Worm (Caenorhabditis elegans) whole organism, L4/young adult: Measurements from ENCODE around the gene unc-119.

ENCODE experiments used
- W03F9.2 ChIP-seq: fragments of 150-350 bp; optimal IDR thresholded peaks from 2 replicates; lab custom pipeline; 2014; ENCODE audit warnings: missing biosample characterization, missing genetic modification characterization
- dao-5 ChIP-seq: sonication (generic microtip); optimal IDR thresholded peaks from 2 replicates; lab custom pipeline; 2016; ENCODE audit warnings: missing genotype, missing genetic modification characterization, moderate library complexity, missing compliant biosample characterization
- him-1 ChIP-seq: sonication (generic microtip); optimal IDR thresholded peaks from 2 replicates; lab custom pipeline; 2016; ENCODE audit warnings: missing genotype, missing genetic modification reagents, missing genetic modification characterization, missing compliant biosample characterization

The unc-119 gene

DNA sequence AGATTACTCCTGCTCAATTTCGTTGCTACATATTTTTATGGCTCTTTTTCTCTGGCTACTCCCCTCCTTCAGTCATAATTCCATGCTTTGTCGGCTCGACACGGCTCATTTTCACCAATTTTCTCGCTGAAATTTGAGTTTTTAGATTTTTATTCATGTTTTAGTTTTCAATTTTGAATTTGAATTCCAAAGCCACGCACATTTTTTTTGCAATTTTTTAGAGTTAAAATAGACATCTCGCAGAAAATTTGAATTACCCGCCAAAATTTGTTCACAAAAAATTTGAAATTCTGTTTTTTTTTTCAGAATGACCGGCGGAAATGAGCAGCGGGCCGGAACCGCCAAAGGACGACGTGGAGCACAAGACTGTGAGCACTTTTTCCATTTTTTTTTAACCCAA is at the start of gene unc-119:
Gene unc-119, plus strand, starts transcription at position 301 of the 400 bp plus-strand sequence.
- no peak for TF ChIP-seq W03F9.2 (tag; lab: Kevin White, UChicago)
- TF ChIP-seq him-1 (tag; lab: Kevin White, UChicago) = no peak
- no peak for TF ChIP-seq dao-5 (tag; lab: Kevin White, UChicago)

DNA sequence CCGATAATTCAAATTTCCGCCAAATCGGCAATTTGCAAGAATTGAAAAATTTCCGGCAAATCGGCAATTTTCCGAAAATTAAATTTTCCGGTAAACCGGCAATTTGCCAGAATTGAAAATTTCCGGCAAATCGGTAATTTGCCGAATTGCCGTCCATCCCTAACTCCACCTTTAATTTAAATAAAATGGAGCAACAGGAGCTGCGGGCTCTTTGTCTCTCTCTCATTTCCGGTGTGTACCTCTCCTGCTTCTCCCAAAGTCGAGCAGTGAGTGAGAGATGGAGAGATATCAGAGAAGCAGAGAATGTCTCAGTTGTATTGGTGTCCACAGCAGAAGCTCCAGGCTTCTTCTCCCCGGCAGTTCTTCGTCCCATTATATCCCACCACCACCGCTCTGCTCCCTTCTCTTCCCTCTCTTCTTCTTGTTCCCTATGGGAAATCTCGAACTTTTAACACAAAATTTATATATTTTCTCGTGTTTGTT is 47.0 kb upstream of the unc-119 start, which contains the start of gene Y39A1C.1:
Gene Y39A1C.1, plus strand, starts transcription at position 51 of the 483 bp plus-strand sequence.
- TF ChIP-seq him-1 (tag; lab: Kevin White, UChicago) (no peak), W03F9.2 (tag; lab: Kevin White, UChicago) (no peak), dao-5 (tag; lab: Kevin White, UChicago) (no peak)

DNA sequence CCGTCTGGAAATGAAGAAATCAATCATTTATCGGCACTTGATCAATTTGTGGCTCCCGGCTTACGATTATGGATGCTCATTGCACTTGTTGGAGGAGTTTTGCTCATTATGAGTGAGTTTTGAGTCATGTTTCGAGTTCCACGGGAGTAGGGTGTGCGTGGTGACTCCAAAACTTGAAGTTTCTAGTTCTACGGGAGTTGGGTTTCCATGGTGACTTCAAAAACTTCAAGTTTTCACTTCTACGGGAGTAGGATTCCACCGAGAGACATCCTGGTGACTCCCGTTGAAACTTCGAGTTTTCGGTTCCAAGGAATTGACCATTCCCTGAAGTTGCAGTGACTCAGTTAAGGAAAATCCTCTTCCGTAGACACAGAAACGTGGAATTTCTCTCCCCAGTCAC is 45.6 kb upstream of the unc-119 start:
- no peak for TF ChIP-seq W03F9.2 (tag; lab: Kevin White, UChicago)
- no peak for TF ChIP-seq dao-5 (tag; lab: Kevin White, UChicago)
- no peak for TF ChIP-seq him-1 (tag; lab: Kevin White, UChicago)

DNA sequence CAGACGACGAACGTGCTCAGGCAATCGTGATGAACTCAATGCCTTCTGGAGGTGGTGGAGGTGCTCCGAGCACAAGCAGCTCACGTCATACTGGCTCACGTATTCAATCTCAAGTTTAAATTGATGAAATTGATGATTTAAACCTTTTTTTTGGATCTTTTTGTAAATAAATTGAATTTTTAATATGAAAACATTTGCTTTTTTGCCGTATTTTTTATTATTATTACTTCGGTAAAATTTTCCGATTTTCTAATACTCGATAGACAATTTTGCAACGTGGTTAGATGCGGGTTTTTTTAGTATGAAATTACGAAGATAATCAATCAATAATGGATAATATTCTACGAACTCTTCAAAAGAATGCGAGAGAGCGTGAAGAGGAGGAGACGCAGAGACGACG is 44.5 kb upstream of the unc-119 start, which contains the start of gene oxi-1:
Gene oxi-1, plus strand, starts transcription at position 301 of the 400 bp plus-strand sequence.
- TF ChIP-seq W03F9.2 (tag; lab: Kevin White, UChicago) (no peak), him-1 (tag; lab: Kevin White, UChicago) (no peak), dao-5 (tag; lab: Kevin White, UChicago) (no peak)

DNA sequence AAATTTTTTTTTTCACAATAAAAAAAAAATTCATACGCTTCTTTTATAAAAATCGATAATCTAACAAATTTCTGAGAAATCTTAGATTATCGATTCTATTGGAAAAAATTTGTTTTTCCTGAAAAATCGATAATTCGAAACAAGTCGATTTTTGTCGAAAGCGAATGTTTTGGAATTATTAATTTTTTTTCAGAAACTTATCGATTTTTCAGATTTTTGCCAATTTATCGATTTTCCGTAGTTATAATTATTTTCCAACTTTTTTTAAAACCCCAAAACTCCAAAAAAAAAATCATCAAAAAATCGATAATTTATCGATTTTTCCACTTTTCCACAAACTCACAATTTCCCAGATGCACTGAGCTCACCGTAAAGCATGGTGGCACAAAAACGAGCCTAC is 41.1 kb upstream of the unc-119 start:
- TF ChIP-seq him-1 (tag; lab: Kevin White, UChicago) = no peak
- TF ChIP-seq W03F9.2 (tag; lab: Kevin White, UChicago) = no peak
- TF ChIP-seq dao-5 (tag; lab: Kevin White, UChicago) = no peak

DNA sequence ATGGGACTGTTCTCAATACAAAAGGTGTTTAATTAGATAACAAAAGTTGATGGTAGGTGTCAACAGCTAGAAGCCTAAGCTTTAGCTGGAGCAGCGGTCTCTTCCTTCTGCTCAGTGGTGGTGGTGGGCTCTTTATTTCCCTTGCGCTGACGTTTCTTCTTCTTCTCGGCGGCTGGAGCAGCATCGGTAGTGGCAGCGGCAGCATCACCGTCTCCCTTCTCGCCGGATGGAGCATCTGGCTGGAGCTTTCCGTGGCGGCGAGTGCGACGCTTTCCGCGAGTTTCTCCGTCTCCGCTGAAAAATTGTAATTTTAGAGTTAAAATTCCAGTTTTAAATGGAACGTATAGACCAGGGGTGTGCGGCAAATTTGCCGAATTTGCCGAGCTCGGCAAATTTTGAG is 35.4 kb upstream of the unc-119 start:
- TF ChIP-seq him-1 (tag; lab: Kevin White, UChicago) (no peak), W03F9.2 (tag; lab: Kevin White, UChicago) (no peak)

DNA sequence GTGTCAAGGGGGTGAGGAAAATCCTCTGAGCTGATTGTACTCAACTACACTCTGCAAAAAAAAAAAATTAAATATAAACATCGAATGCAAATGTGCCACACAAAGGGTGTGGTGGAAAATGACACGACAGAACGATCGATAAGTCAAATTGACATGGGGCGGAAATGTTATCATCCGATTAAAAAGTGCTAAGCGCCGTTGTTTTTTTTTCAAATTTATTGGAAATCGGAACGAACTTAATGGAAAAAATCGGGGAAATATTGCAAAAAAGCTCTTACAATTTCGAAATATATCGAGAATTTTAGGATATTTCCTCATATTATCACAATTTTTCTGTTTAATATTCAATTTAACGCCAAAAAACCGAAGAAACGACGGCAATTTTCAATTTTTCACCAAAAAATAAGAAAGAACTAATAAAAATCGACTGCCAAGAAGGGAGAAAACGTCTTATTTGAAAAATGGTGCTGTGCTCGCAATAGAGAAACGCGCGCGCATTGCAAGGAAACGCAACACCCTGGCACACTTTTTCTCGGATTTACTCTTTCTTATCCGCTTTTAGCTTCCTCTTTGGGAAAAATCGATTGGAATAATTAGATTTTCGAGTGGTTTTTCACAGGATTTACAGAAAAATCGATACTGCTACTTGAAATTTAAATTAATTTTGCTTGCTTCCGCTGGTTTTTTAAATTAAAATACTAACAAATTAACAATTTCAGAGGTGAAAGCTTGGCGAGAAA is 33.6 kb upstream of the unc-119 start, which contains the start of the genes cey-4 and vps-50:
Gene cey-4, minus strand, starts transcription at position 51 of the 740 bp plus-strand sequence.
Gene vps-50, plus strand, starts transcription at position 541 of the 740 bp plus-strand sequence.
- TF ChIP-seq dao-5 (tag; lab: Kevin White, UChicago) (no peak), W03F9.2 (tag; lab: Kevin White, UChicago) (no peak), him-1 (tag; lab: Kevin White, UChicago) (no peak)

DNA sequence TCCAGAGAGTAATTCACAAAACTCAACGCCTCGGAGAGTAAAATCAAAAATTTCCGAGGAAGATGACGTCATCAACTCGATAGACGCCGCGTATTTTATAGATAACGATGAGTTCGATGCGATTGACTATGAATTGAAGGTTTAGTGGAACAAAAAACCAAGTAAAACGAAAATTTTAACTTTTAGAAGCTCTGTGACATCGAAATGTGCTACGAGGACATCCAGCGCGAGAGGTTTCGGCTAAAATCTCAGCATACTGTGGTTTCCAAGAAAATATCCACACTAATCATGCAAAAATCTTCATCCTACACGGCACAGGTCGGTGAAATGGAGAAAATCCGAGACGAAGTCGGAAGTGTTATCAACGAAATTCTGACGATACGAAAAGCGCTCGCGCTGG is 32.8 kb upstream of the unc-119 start:
- TF ChIP-seq him-1 (tag; lab: Kevin White, UChicago) (no peak), W03F9.2 (tag; lab: Kevin White, UChicago) (no peak), dao-5 (tag; lab: Kevin White, UChicago) (no peak)

DNA sequence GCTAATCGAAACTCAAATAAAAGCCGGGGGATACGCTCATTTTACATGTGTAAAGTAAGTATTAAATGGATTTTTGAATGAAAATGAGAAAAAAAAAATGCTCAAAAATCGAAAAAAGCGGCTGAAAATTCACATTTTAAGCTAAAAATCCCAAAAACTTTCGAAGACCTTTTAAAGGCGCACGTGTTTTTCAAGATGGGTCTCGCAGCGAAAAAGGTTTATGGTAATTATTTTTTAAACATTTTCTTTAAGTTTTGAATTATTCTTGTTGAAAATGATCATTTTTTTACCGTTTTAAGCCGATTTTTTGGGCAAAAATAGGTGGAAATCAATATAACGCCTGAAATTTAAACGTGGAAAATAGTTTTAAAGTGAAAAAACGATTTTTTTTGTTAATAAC is 32.3 kb upstream of the unc-119 start:
- no peak for TF ChIP-seq W03F9.2 (tag; lab: Kevin White, UChicago)

DNA sequence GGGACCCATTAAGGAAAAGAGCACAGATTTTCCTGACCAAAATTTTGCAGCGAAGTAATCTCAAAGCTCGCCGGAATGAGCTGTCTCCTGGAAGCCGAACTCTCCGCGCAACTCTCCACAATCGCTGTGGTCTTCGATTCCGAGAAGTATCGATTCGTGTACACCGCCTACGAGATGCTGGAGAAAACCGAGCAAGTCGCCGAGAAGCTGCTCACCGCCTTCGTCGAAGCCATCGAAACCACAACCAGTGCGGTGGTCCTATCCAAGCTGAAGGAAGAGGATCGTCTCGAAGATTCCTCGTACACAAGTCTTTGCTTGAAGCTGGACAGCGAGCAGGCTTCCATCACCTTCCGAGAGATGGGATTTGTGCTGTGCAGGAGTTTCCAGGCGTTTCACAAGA is 31.6 kb upstream of the unc-119 start:
- TF ChIP-seq him-1 (tag; lab: Kevin White, UChicago) (no peak), dao-5 (tag; lab: Kevin White, UChicago) (no peak), W03F9.2 (tag; lab: Kevin White, UChicago) (no peak)

DNA sequence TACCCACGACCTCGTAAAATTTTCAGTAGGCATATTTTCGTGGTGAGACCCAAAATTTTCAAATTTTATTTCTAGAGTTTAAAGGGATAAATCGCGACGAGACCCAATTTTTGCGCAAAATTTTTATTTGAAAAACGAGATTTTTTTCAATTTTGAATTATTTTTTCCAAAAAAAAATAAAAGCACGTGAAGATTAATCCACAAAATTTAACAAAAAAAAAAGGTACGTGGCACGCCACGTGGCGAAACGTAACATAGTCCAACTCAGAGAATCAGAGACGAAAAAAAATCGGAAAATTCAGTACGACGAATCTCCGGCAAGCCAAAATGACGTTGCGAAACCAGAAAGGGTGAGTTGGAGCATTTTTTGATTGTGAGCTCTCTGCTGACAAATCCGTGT is 27.3 kb upstream of the unc-119 start, which contains the start of gene C44B9.2:
Gene C44B9.2, plus strand, starts transcription at position 301 of the 400 bp plus-strand sequence.
- TF ChIP-seq W03F9.2 (tag; lab: Kevin White, UChicago) (no peak), dao-5 (tag; lab: Kevin White, UChicago) (no peak), him-1 (tag; lab: Kevin White, UChicago) (no peak)

DNA sequence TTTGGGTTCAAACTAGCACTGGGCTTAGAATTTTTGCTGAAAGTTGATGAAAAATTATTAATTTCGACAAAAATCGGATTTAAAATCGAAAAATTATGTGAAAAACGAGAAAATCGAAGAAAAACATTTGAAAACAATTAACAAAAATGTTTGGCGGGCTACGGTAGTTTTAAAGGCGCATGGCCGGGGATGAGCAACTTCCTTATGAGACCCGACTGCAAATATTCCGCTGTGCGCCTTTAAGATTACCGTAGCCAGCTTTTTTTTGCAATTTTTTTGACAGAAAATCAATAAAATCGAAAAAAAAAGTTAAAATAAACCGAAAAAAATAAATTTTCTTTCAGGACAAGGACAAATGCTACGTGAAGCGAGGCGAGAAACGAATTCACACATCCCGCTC is 24.9 kb upstream of the unc-119 start:
- no peak for TF ChIP-seq dao-5 (tag; lab: Kevin White, UChicago)
- TF ChIP-seq him-1 (tag; lab: Kevin White, UChicago) = no peak

DNA sequence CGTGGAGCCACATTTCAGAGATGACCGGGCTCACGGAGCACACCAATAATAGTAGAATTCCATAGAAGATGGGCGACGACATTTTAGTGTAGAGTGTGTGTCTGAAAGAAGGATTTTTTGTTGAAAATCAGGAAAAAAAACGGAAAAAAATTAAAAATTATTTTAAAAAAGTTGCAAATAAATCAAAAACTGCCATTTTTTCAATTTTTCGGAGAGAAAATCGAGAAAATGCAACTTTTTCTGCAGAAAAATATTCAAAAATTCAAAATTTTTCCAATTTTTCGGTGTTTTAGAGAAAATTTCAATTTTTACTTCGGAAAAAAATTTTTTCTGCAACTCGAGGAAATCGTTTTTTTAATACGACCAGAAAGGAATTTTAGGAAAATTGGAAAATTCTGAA is 22.4 kb upstream of the unc-119 start, which contains the start of gene C44B9.3:
Gene C44B9.3, minus strand, starts transcription at position 101 of the 400 bp plus-strand sequence.
- TF ChIP-seq W03F9.2 (tag; lab: Kevin White, UChicago) (no peak), him-1 (tag; lab: Kevin White, UChicago) (no peak), dao-5 (tag; lab: Kevin White, UChicago) (no peak)

DNA sequence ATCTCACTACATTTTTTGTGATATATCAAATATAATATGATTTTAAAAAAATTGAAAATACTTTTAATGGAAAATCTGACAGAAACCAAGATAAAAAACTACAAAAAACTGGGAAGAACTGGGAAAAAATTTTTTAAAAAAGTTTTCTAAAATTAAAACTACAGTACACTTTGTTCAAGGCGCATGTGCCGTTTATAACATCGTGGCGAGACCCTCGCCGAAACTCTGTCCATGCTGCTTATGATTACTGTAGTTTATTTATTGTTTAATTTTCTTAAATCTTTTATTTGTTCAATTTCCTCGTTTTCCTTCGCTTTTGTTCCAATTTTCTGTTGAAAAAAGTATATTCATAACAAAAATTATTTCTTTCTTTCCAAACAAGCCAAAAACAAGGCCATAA is 21.0 kb upstream of the unc-119 start, which contains the start of gene athp-1:
Gene athp-1, plus strand, starts transcription at position 305 of the 400 bp plus-strand sequence.
- no peak for TF ChIP-seq him-1 (tag; lab: Kevin White, UChicago)
- peak; percentile 60 for TF ChIP-seq W03F9.2 (tag; lab: Kevin White, UChicago)
